Fruit fly (Drosophila melanogaster): Measurements from ENCODE around the gene Nuf2.
A peak's percentile ranks its signal among the peaks of the same experiment; 100 is the strongest.

The Nuf2 gene

dm6 chr2L:7032517-7032951 is 33.1 kb downstream of the Nuf2 start, which contains the start of the genes Rab30 and Caper (continued):
- TF ChIP-seq CG17359 (tag; optimal IDR thresholded peaks at IDR 0.05) (peak; percentile 43), Dll (GFP tag; IDR thresholded peaks at IDR 0.05; ENCODE audit: partially characterized antibody) (peak; percentile 96), CG5245 (GFP tag; optimal IDR thresholded peaks at IDR 0.05) (peak; percentile 13), Sry-β (GFP tag; optimal IDR thresholded peaks at IDR 0.05) (no peak), twi (tag; optimal IDR thresholded peaks at IDR 0.05) (peak; percentile 25), ind (GFP tag; optimal IDR thresholded peaks at IDR 0.05) (peak; percentile 42), ro (GFP tag; IDR thresholded peaks at IDR 0.05) (no peak), CG3163 (GFP tag; optimal IDR thresholded peaks at IDR 0.05) (peak; percentile 29), CG17802 (tag; optimal IDR thresholded peaks at IDR 0.05) (peak; percentile 8), Ptx1 (GFP tag; IDR thresholded peaks at IDR 0.05) (no peak; the same call in 1 of the 2 replicates), row (GFP tag; IDR thresholded peaks at IDR 0.05) (peak; percentile 72), ash1 (GFP tag; optimal IDR thresholded peaks at IDR 0.05) (peak; percentile 21), psq (GFP tag; optimal IDR thresholded peaks at IDR 0.05) (no peak), aop (GFP tag; IDR thresholded peaks at IDR 0.05) (no peak), CG8478 (optimal IDR thresholded peaks at IDR 0.05) (no peak), gem (tag; optimal IDR thresholded peaks at IDR 0.05) (no peak), CG16779 (GFP tag; IDR thresholded peaks at IDR 0.05) (no peak), HmgZ (tag; optimal IDR thresholded peaks at IDR 0.05) (peak; percentile 90), CG2129 (GFP tag; IDR thresholded peaks at IDR 0.05; ENCODE audit: partially characterized antibody) (peak; percentile 94), CG7357 (GFP tag; IDR thresholded peaks at IDR 0.05) (no peak), CG15479 (GFP tag; optimal IDR thresholded peaks at IDR 0.05) (no peak), chn (GFP tag; optimal IDR thresholded peaks at IDR 0.05) (peak; percentile 71), CG13287 (GFP tag; IDR thresholded peaks at IDR 0.05; ENCODE audit: partially characterized antibody) (peak; percentile 99), odd (GFP tag; optimal IDR thresholded peaks at IDR 0.05) (no peak), CG10147 (GFP tag; optimal IDR thresholded peaks at IDR 0.05) (peak; percentile 23), sens (GFP tag) (peak; percentile 91), CG34422 (GFP tag; IDR thresholded peaks at IDR 0.05) (peak; percentile 57; the same call in 2 of the 3 replicates), CG4404 (GFP tag; IDR thresholded peaks at IDR 0.05) (no peak), CG1024 (GFP tag; IDR thresholded peaks at IDR 0.05) (peak; percentile 24; the same call in 1 of the 2 replicates), crp (GFP tag; optimal IDR thresholded peaks at IDR 0.05) (peak in 1 of 2 experiments; percentile 57), NK7.1 (GFP tag; optimal IDR thresholded peaks at IDR 0.05) (no peak), Lhr (GFP tag; optimal IDR thresholded peaks at IDR 0.05) (peak; percentile 54), run (tag; optimal IDR thresholded peaks at IDR 0.05) (no peak), Hr78 (GFP tag; optimal IDR thresholded peaks at IDR 0.05) (no peak), fu2 (GFP tag; optimal IDR thresholded peaks at IDR 0.05) (peak; percentile 57), Ravus (GFP tag; IDR thresholded peaks at IDR 0.05) (no peak), CG17912 (GFP tag; optimal IDR thresholded peaks at IDR 0.05) (peak; percentile 26), ranshi (GFP tag; IDR thresholded peaks at IDR 0.05) (no peak), CG7963 (GFP tag; IDR thresholded peaks at IDR 0.05; ENCODE audit: partially characterized antibody) (peak; percentile 98), tup (GFP tag; optimal IDR thresholded peaks at IDR 0.05) (no peak), ham (GFP tag; IDR thresholded peaks at IDR 0.05) (no peak), Sry-δ (GFP tag; optimal IDR thresholded peaks at IDR 0.05) (peak; percentile 100), emc (GFP tag; optimal IDR thresholded peaks at IDR 0.05) (no peak), Neu2 (GFP tag; optimal IDR thresholded peaks at IDR 0.05; ENCODE audit: borderline replicate concordance) (peak; percentile 8), Myb (GFP tag; optimal IDR thresholded peaks at IDR 0.05) (peak; percentile 75), az2 (GFP tag; optimal IDR thresholded peaks at IDR 0.05) (peak; percentile 43), knrl (GFP tag; IDR thresholded peaks at IDR 0.05; ENCODE audit: partially characterized antibody) (peak; percentile 99), chm (GFP tag; IDR thresholded peaks at IDR 0.05) (0 out of 2 replicates have a peak, but pooled peaks have one; percentile 16), Camta (GFP tag; optimal IDR thresholded peaks at IDR 0.05) (no peak), CG13775 (GFP tag; optimal IDR thresholded peaks at IDR 0.05) (peak; percentile 21), exex (tag; optimal IDR thresholded peaks at IDR 0.05) (peak; percentile 23)

Measured in whole organism, embryonic.